Fruit fly (Drosophila melanogaster) whole organism, wandering third instar larva: Measurements from ENCODE around the gene SdhC.

Experiments used
- Abd-B ChIP-seq: fragments of >200 bp; optimal IDR thresholded peaks from 2 replicates; lab custom pipeline; 2017; ENCODE audit warnings: missing biosample characterization, missing genetic modification characterization
- CG32264 ChIP-seq: fragments of 200-800 bp; sonication (Bioruptor generic); optimal IDR thresholded peaks from 2 replicates; lab custom pipeline; 2016; ENCODE audit warnings: missing biosample characterization, missing genetic modification characterization
- CG9705 ChIP-seq: fragments of 200-800 bp; sonication (Bioruptor generic); optimal IDR thresholded peaks from 2 replicates; lab custom pipeline; 2018; ENCODE audit warnings: missing biosample characterization, mild to moderate bottlenecking, missing genetic modification characterization
- CrebA ChIP-seq: fragments of 200-800 bp; sonication (Bioruptor generic); optimal IDR thresholded peaks from 2 replicates; lab custom pipeline; 2016; ENCODE audit warnings: missing biosample characterization, mild to moderate bottlenecking, missing genetic modification characterization, borderline replicate concordance
- Dfd ChIP-seq: fragments of >200 bp; optimal IDR thresholded peaks from 2 replicates; lab custom pipeline; 2017; ENCODE audit warnings: missing biosample characterization, missing genetic modification characterization
- Dif ChIP-seq: fragments of 200-275, 200-300 bp; sonication (Bioruptor generic); optimal IDR thresholded peaks from 2 replicates; lab custom pipeline; 2018; ENCODE audit warnings: missing biosample characterization, missing genetic modification characterization; ENCODE audit not compliant: partially characterized antibody
- GATAd ChIP-seq: sonication (Bioruptor generic); optimal IDR thresholded peaks from 2 replicates; lab custom pipeline; 2016; ENCODE audit warnings: missing biosample characterization, missing genetic modification characterization
- HLH106 ChIP-seq: fragments of 200-800 bp; optimal IDR thresholded peaks from 3 replicates; lab custom pipeline; 2019; ENCODE audit warnings: missing biosample characterization, mild to moderate bottlenecking, missing genetic modification characterization, moderate library complexity
- Hnf4 ChIP-seq: fragments of 200-800 bp; sonication (Bioruptor generic); optimal IDR thresholded peaks from 2 replicates; lab custom pipeline; 2016; ENCODE audit warnings: missing biosample characterization, mild to moderate bottlenecking, missing genetic modification characterization
- Hr78 ChIP-seq: fragments of >200 bp; optimal IDR thresholded peaks from 2 replicates; lab custom pipeline; 2017; ENCODE audit warnings: missing biosample characterization, missing genetic modification characterization
- Hr83 ChIP-seq: fragments of 200-300 bp; sonication (Bioruptor generic); optimal IDR thresholded peaks from 2 replicates; lab custom pipeline; 2016; ENCODE audit warnings: missing biosample characterization, mild to moderate bottlenecking, missing genetic modification characterization, moderate library complexity; ENCODE audit not compliant: poor library complexity, severe bottlenecking
- Jra ChIP-seq: sonication (Bioruptor generic); optimal IDR thresholded peaks from 2 replicates; lab custom pipeline; 2016; ENCODE audit warnings: missing biosample characterization, missing genetic modification characterization
- Mio ChIP-seq: sonication (Bioruptor generic); optimal IDR thresholded peaks from 2 replicates; lab custom pipeline; 2016; ENCODE audit warnings: missing biosample characterization, missing genetic modification characterization
- Myc ChIP-seq: fragments of >200 bp; optimal IDR thresholded peaks from 2 replicates; lab custom pipeline; 2017
- N ChIP-seq: fragments of >200 bp; optimal IDR thresholded peaks from 2 replicates; lab custom pipeline; 2018; ENCODE audit warnings: missing biosample characterization, missing external identifiers, missing genetic modification characterization
- OdsH ChIP-seq: fragments of 200-800 bp; sonication (Bioruptor generic); optimal IDR thresholded peaks from 2 replicates; lab custom pipeline; 2016; ENCODE audit warnings: missing biosample characterization, mild to moderate bottlenecking, missing genetic modification characterization
- Rel ChIP-seq, 2 experiments: fragments of 200-800 bp; sonication (Bioruptor generic) in 1 of 2; optimal IDR thresholded peaks; 2 replicates in 1 of 2; 3 replicates in 1 of 2; lab custom pipeline; 2016 to 2019; ENCODE audit warnings: mild to moderate bottlenecking in 2 of 2, missing biosample characterization in 2 of 2, missing genetic modification characterization in 2 of 2, moderate library complexity in 1 of 2
- Sp1 ChIP-seq: fragments of 200-800 bp; sonication (Bioruptor generic); optimal IDR thresholded peaks from 3 replicates; lab custom pipeline; 2019; ENCODE audit warnings: missing biosample characterization, mild to moderate bottlenecking, missing genetic modification characterization, moderate library complexity
- Vsx2 ChIP-seq: fragments of 200-300, 225-300 bp; sonication (Bioruptor generic); optimal IDR thresholded peaks from 2 replicates; lab custom pipeline; 2018; ENCODE audit warnings: missing biosample characterization, missing genetic modification characterization; ENCODE audit not compliant: partially characterized antibody
- br ChIP-seq: fragments of 200-800 bp; sonication (Bioruptor generic); optimal IDR thresholded peaks from 2 replicates; lab custom pipeline; 2016; ENCODE audit warnings: missing biosample characterization, missing genetic modification characterization
- brk ChIP-seq: fragments of 200-800 bp; sonication (Bioruptor generic); optimal IDR thresholded peaks from 2 replicates; lab custom pipeline; 2016; ENCODE audit warnings: missing biosample characterization, mild to moderate bottlenecking, missing genetic modification characterization
- dl ChIP-seq, 2 experiments: fragments of 175-275, 200-275 bp in 1 of 2; fragments of 200-275 bp in 1 of 2; sonication (Bioruptor generic); optimal IDR thresholded peaks; lab custom pipeline; 2018; ENCODE audit warnings: mild to moderate bottlenecking in 2 of 2, missing biosample characterization in 2 of 2, missing genetic modification characterization in 2 of 2, moderate library complexity in 2 of 2; ENCODE audit not compliant: partially characterized antibody in 2 of 2, insufficient read depth in 1 of 2
- dmrt93B ChIP-seq: fragments of 200-800 bp; sonication (Bioruptor generic); optimal IDR thresholded peaks from 2 replicates; lab custom pipeline; 2018; ENCODE audit warnings: missing biosample characterization, mild to moderate bottlenecking, missing genetic modification characterization
- dsf ChIP-seq: sonication (Bioruptor generic); optimal IDR thresholded peaks from 2 replicates; lab custom pipeline; 2016; ENCODE audit warnings: missing biosample characterization, missing genetic modification characterization, borderline replicate concordance
- ey ChIP-seq: fragments of 200-800 bp; sonication (Bioruptor generic); optimal IDR thresholded peaks from 2 replicates; lab custom pipeline; 2016; ENCODE audit warnings: missing biosample characterization, missing genetic modification characterization
- foxo ChIP-seq, 2 experiments: fragments of 200-800 bp; sonication (Bioruptor generic); optimal IDR thresholded peaks; 2 replicates in 1 of 2; 3 replicates in 1 of 2; lab custom pipeline; 2016 to 2017; ENCODE audit warnings: missing biosample characterization in 2 of 2, missing genetic modification characterization in 2 of 2
- fru ChIP-seq: fragments of 200-800 bp; sonication (Bioruptor generic); optimal IDR thresholded peaks from 3 replicates; lab custom pipeline; 2016; ENCODE audit warnings: missing biosample characterization, mild to moderate bottlenecking, missing genetic modification characterization
- h ChIP-seq: fragments of 200-800 bp; sonication (Bioruptor generic); optimal IDR thresholded peaks from 3 replicates; lab custom pipeline; 2016; ENCODE audit warnings: missing biosample characterization, mild to moderate bottlenecking, missing genetic modification characterization
- jim ChIP-seq: fragments of 175-275, 200-325 bp; sonication (Bioruptor generic); optimal IDR thresholded peaks from 2 replicates; lab custom pipeline; 2016; ENCODE audit warnings: missing biosample characterization, mild to moderate bottlenecking, missing genetic modification characterization
- lola ChIP-seq: fragments of >200 bp; optimal IDR thresholded peaks from 2 replicates; lab custom pipeline; 2017; ENCODE audit warnings: missing biosample characterization, missing genetic modification characterization
- pan ChIP-seq: fragments of >200 bp; optimal IDR thresholded peaks from 2 replicates; lab custom pipeline; 2017
- psq ChIP-seq: fragments of 200-800 bp; sonication (Bioruptor generic); optimal IDR thresholded peaks from 3 replicates; lab custom pipeline; 2017; ENCODE audit warnings: missing biosample characterization, mild to moderate bottlenecking, missing genetic modification characterization, moderate library complexity
- rgr ChIP-seq: fragments of 200-800 bp; sonication (Bioruptor generic); optimal IDR thresholded peaks from 3 replicates; lab custom pipeline; 2016; ENCODE audit warnings: missing biosample characterization, mild to moderate bottlenecking, missing genetic modification characterization
- sage ChIP-seq: fragments of 200-800 bp; sonication (Bioruptor generic); optimal IDR thresholded peaks from 2 replicates; lab custom pipeline; 2016; ENCODE audit warnings: missing biosample characterization, mild to moderate bottlenecking, missing genetic modification characterization
- sv ChIP-seq: fragments of 200-800 bp; sonication (Bioruptor generic); optimal IDR thresholded peaks from 3 replicates; lab custom pipeline; 2016; ENCODE audit warnings: missing biosample characterization, missing genetic modification characterization
- tai ChIP-seq: sonication (Bioruptor generic); optimal IDR thresholded peaks from 2 replicates; lab custom pipeline; 2016; ENCODE audit warnings: missing biosample characterization, missing genetic modification characterization
- usp ChIP-seq: fragments of >200 bp; optimal IDR thresholded peaks from 2 replicates; lab custom pipeline; 2017; ENCODE audit warnings: missing biosample characterization, missing genetic modification characterization
- woc ChIP-seq: sonication (Bioruptor generic); optimal IDR thresholded peaks from 2 replicates; lab custom pipeline; 2016; ENCODE audit warnings: missing biosample characterization, mild to moderate bottlenecking, missing genetic modification characterization

SdhC gene

dm6 chr3R:11230392-11230791 lies 20.7 kb upstream of the SdhC start, which contains the start of gene GCC88:
GCC88 (minus strand) TSS chr3R:11230600.
- TF ChIP-seq Dfd (GFP tag; lab: Kevin White, UChicago) (no peak), sv (GFP tag; lab: Kevin White, UChicago) (no peak), tai (no peak), N (GFP tag; lab: Kevin White, UChicago) (no peak), woc (GFP tag; lab: Kevin White, UChicago) (no peak), Hr78 (no peak), Mio (GFP tag; lab: Kevin White, UChicago) (no peak), Jra (GFP tag; lab: Kevin White, UChicago) (no peak), Abd-B (GFP tag; lab: Kevin White, UChicago) (no peak), psq (GFP tag; lab: Kevin White, UChicago) (no peak), CG32264 (GFP tag; lab: Kevin White, UChicago) (no peak), fru (GFP tag; lab: Kevin White, UChicago) (no peak), dmrt93B (no peak), Sp1 (GFP tag; lab: Kevin White, UChicago) (no peak), h (no peak), Myc (lab: Kevin White, UChicago) (no peak), Dif (GFP tag; lab: Kevin White, UChicago) (no peak)

dm6 chr3R:11226496-11226895 lies 16.8 kb upstream of the SdhC start, which contains the start of gene CG17726:
CG17726 (plus strand) TSS chr3R:11226762.
- TF ChIP-seq fru (GFP tag; lab: Kevin White, UChicago), result peak; percentile 94
- no peak for TF ChIP-seq Hr78
- TF ChIP-seq CrebA (GFP tag; lab: Kevin White, UChicago), result no peak
- no peak for TF ChIP-seq dmrt93B
- peak; percentile 98 for TF ChIP-seq HLH106
- TF ChIP-seq ey (GFP tag; lab: Kevin White, UChicago), result peak; percentile 90
- TF ChIP-seq Dfd (GFP tag; lab: Kevin White, UChicago), result no peak
- TF ChIP-seq OdsH (GFP tag; lab: Kevin White, UChicago), result peak; percentile 97
- peak; percentile 88 for TF ChIP-seq sv (GFP tag; lab: Kevin White, UChicago)
- TF ChIP-seq psq (GFP tag; lab: Kevin White, UChicago), result peak; percentile 92
- peak; percentile 98 for TF ChIP-seq rgr (GFP tag; lab: Kevin White, UChicago)
- TF ChIP-seq br, result peak; percentile 92
- TF ChIP-seq Rel (GFP tag; optimal IDR thresholded peaks at IDR 0.05; lab: Kevin White, UChicago), result no peak
- peak; percentile 87 for TF ChIP-seq Rel (tag; optimal IDR thresholded peaks at IDR 0.05; lab: Kevin White, UChicago)
- TF ChIP-seq Sp1 (GFP tag; lab: Kevin White, UChicago), result peak; percentile 99
- no peak for TF ChIP-seq Hr83 (GFP tag; lab: Kevin White, UChicago)
- TF ChIP-seq Jra (GFP tag; lab: Kevin White, UChicago), result no peak
- TF ChIP-seq sage (GFP tag; lab: Kevin White, UChicago), result no peak
- no peak for TF ChIP-seq brk (GFP tag; lab: Kevin White, UChicago)
- TF ChIP-seq Hnf4 (GFP tag; lab: Kevin White, UChicago), result no peak
- no peak for TF ChIP-seq Dif (GFP tag; lab: Kevin White, UChicago)
- TF ChIP-seq usp (GFP tag; lab: Kevin White, UChicago), result no peak
- peak; percentile 96 for TF ChIP-seq woc (GFP tag; lab: Kevin White, UChicago)
- TF ChIP-seq foxo (GFP tag; optimal IDR thresholded peaks at IDR 0.05; lab: Kevin White, UChicago), result peak in 1 of 2 experiments; percentile 98
- peak; percentile 17 for TF ChIP-seq GATAd
- TF ChIP-seq CG9705 (GFP tag; lab: Kevin White, UChicago), result peak; percentile 92
- TF ChIP-seq Abd-B (GFP tag; lab: Kevin White, UChicago), result no peak
- no peak for TF ChIP-seq jim (GFP tag; lab: Kevin White, UChicago)
- no peak for TF ChIP-seq lola (GFP tag; lab: Kevin White, UChicago)
- no peak for TF ChIP-seq Vsx2 (GFP tag; lab: Kevin White, UChicago)
- peak; percentile 50 for TF ChIP-seq Mio (GFP tag; lab: Kevin White, UChicago)
- TF ChIP-seq pan (lab: Kevin White, UChicago), result no peak
- TF ChIP-seq tai, result no peak
- no peak for TF ChIP-seq N (GFP tag; lab: Kevin White, UChicago)
- TF ChIP-seq h, result peak; percentile 94
- peak; percentile 77 for TF ChIP-seq CG32264 (GFP tag; lab: Kevin White, UChicago)
- TF ChIP-seq dl (GFP tag; optimal IDR thresholded peaks at IDR 0.05; lab: Kevin White, UChicago; ENCODE audit: insufficient read depth in 1 of 2, partially characterized antibody in 2 of 2), result no peak
- TF ChIP-seq dsf (GFP tag; lab: Kevin White, UChicago), result no peak
- TF ChIP-seq Myc (lab: Kevin White, UChicago), result no peak
- TF ChIP-seq, all 38 proteins: peak for 17
